Worm (Caenorhabditis elegans) whole organism, young adult: Measurements from ENCODE around the gene Y41C4A.32.

Experiments used
- hlh-12 ChIP-seq: sonication (generic microtip); optimal IDR thresholded peaks from 2 replicates; lab custom pipeline; 2016; ENCODE audit warnings: missing genetic modification characterization, missing compliant biosample characterization
- hsf-1 ChIP-seq: fragments of 200-800 bp; sonication (Bioruptor generic); IDR thresholded peaks from 2 replicates; pipeline ENCODE4 v1.3.6; 2022; ENCODE audit warnings: missing genetic modification reagents, missing genetic modification characterization, missing compliant biosample characterization
- nfyb-1 ChIP-seq: fragments of 200-800 bp; sonication (Bioruptor generic); IDR thresholded peaks from 2 replicates; pipeline ENCODE4 v1.3.6; 2022; ENCODE audit warnings: missing genetic modification reagents, missing genetic modification characterization, missing compliant biosample characterization
- sea-2 ChIP-seq: fragments of 200-800 bp; sonication (Bioruptor generic); IDR thresholded peaks from 2 replicates; pipeline ENCODE4 v1.3.6; 2022; ENCODE audit warnings: missing genetic modification characterization, missing compliant biosample characterization

- peak; percentile 76 for TF ChIP-seq nfyb-1 (GFP tag; lab: Robert Waterston, UW)
- TF ChIP-seq sea-2 (GFP tag; lab: Robert Waterston, UW) = no peak
- TF ChIP-seq hsf-1 (GFP tag; lab: Robert Waterston, UW) = 0 out of 2 replicates have a peak, but pooled peaks have one; percentile 19
- no peak for TF ChIP-seq hlh-12 (tag; lab: Kevin White, UChicago)
These were observed 27.0 kb upstream of the Y41C4A.32 start for ce11 chrIII:11694506-11694947.
